Fruit fly (Drosophila melanogaster): ENCODE data around the gene CG15646.

CG15646 gene

DNA sequence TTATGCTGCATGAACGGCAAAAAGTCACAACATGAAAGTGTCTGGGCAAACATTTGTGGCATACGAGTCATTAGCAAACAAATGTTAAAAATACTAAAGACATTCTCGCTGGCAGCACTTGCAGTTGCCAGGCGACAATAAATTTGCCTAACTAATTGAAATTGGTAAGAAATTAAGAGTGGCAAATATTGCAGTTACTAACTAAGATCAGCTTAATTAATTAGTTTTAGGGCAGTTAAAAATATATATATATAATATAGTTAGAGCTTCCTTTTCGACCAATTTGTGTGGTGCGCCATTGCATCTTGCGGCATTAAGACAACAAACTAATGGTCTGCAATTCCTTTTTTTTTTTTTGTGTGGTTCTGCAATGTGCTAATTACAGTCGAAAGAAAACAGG, 52.9 kb downstream of the CG15646 start (continued):
- TF ChIP-seq zen (tag; optimal IDR thresholded peaks at IDR 0.05) (peak; percentile 49), oc (tag; optimal IDR thresholded peaks at IDR 0.05) (peak; percentile 54), CG2202 (tag; optimal IDR thresholded peaks at IDR 0.05) (peak; percentile 39), CG30431 (GFP tag; optimal IDR thresholded peaks at IDR 0.05) (peak; percentile 2), CG17328 (GFP tag; IDR thresholded peaks at IDR 0.05) (peak; percentile 65), CG14441 (GFP tag; IDR thresholded peaks at IDR 0.05) (peak; percentile 54; the same call in 1 of the 2 replicates), chm (GFP tag; IDR thresholded peaks at IDR 0.05) (peak; percentile 57; the same call in 1 of the 2 replicates), Ssrp (tag; optimal IDR thresholded peaks at IDR 0.05) (peak; percentile 45), CG15696 (tag; optimal IDR thresholded peaks at IDR 0.05) (no peak), CG13123 (GFP tag; optimal IDR thresholded peaks at IDR 0.05) (no peak), stc (GFP tag; IDR thresholded peaks at IDR 0.05) (peak; percentile 57), grn (GFP tag; optimal IDR thresholded peaks at IDR 0.05) (no peak), slou (GFP tag; optimal IDR thresholded peaks at IDR 0.05) (no peak), CG7372 (GFP tag; IDR thresholded peaks at IDR 0.05) (no peak), CG34422 (GFP tag; IDR thresholded peaks at IDR 0.05) (peak; percentile 36; the same call in 1 of the 3 replicates), Xbp1 (GFP tag; optimal IDR thresholded peaks at IDR 0.05) (peak; percentile 1), ci (GFP tag; IDR thresholded peaks at IDR 0.05) (peak; percentile 78), CG13296 (GFP tag; optimal IDR thresholded peaks at IDR 0.05) (no peak), sens (GFP tag) (peak; percentile 61), CG13894 (tag; optimal IDR thresholded peaks at IDR 0.05) (no peak), CG11456 (GFP tag; IDR thresholded peaks at IDR 0.05) (no peak), Sry-β (GFP tag; optimal IDR thresholded peaks at IDR 0.05) (no peak), CG10979 (tag; optimal IDR thresholded peaks at IDR 0.05) (peak; percentile 60), psq (GFP tag; optimal IDR thresholded peaks at IDR 0.05) (no peak), CG4820 (GFP tag; optimal IDR thresholded peaks at IDR 0.05) (peak; percentile 5), TFAM (GFP tag; optimal IDR thresholded peaks at IDR 0.05) (no peak), CG18599 (GFP tag; optimal IDR thresholded peaks at IDR 0.05) (no peak), CG10267 (tag; optimal IDR thresholded peaks at IDR 0.05) (peak; percentile 21), Rx (GFP tag; IDR thresholded peaks at IDR 0.05) (0 out of 2 replicates have a peak, but pooled peaks have one; percentile 22), CG18011 (GFP tag; optimal IDR thresholded peaks at IDR 0.05) (no peak), H2.0 (GFP tag; IDR thresholded peaks at IDR 0.05) (peak; percentile 28; the same call in 1 of the 2 replicates), CG9437 (GFP tag; optimal IDR thresholded peaks at IDR 0.05) (peak; percentile 15), CG17359 (tag; optimal IDR thresholded peaks at IDR 0.05) (peak; percentile 53), Vsx1 (GFP tag; optimal IDR thresholded peaks at IDR 0.05) (no peak), Hr51 (GFP tag; optimal IDR thresholded peaks at IDR 0.05) (peak in 1 of 2 experiments; percentile 36), Eip74EF (GFP tag; optimal IDR thresholded peaks at IDR 0.05) (no peak), pb (GFP tag; optimal IDR thresholded peaks at IDR 0.05) (no peak), CG14965 (GFP tag; optimal IDR thresholded peaks at IDR 0.05; ENCODE audit: borderline replicate concordance) (no peak), croc (GFP tag; conservative IDR thresholded peaks at IDR 0.05) (peak; percentile 39; the same call in 1 of the 3 replicates), CG8388 (GFP tag; optimal IDR thresholded peaks at IDR 0.05) (peak; percentile 42), Gsc (GFP tag; IDR thresholded peaks at IDR 0.05) (peak; percentile 25; the same call in 1 of the 2 replicates), so (GFP tag; IDR thresholded peaks at IDR 0.05) (0 out of 3 replicates have a peak, but pooled peaks have one; percentile 27), E2f1 (GFP tag; IDR thresholded peaks at IDR 0.05) (no peak), ase (GFP tag; IDR thresholded peaks at IDR 0.05) (peak; percentile 10; the same call in 1 of the 3 replicates), Trl (optimal IDR thresholded peaks at IDR 0.05) (no peak), Trl (GFP tag; optimal IDR thresholded peaks at IDR 0.05) (no peak), lilli (GFP tag; optimal IDR thresholded peaks at IDR 0.05) (no peak), CG32772 (GFP tag; IDR thresholded peaks at IDR 0.05) (no peak; the same call in 1 of the 2 replicates), luna (GFP tag; optimal IDR thresholded peaks at IDR 0.05) (no peak), sim (GFP tag; IDR thresholded peaks at IDR 0.05) (no peak), CG12104 (GFP tag; optimal IDR thresholded peaks at IDR 0.05) (no peak)

Measured in whole organism, embryonic.